Worm (Caenorhabditis elegans): Measurements from ENCODE around the gene ZK673.11.

The ZK673.11 gene

DNA sequence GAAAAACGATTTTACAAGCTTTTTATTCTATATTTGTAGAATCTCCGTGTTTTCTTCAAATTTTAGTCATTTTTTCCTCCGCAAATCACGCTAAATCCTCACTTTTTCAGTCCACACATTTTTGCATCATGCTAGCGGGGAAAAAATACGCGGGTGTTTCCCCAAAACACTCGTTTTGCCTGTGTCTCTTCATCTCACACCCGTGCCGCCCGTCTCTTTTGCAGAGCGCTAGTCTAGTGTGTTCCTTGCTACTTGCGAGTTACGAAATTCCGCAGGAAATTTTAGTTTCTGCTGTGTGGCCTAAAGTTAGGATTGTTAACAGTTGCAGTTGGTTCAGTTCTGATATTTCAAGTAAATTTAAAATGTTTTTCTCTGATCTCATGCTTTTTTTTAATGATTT, 11.3 kb upstream of the ZK673.11 start (continued):
- TF ChIP-seq attf-4 (tag; optimal IDR thresholded peaks at IDR 0.05): no peak
- no peak for TF ChIP-seq dmd-8 (GFP tag; IDR thresholded peaks at IDR 0.05)
- peak; percentile 49 for TF ChIP-seq hlh-30 (tag; optimal IDR thresholded peaks at IDR 0.05; ENCODE audit: insufficient read depth)
- no peak for TF ChIP-seq zfp-3 (GFP tag; conservative IDR thresholded peaks at IDR 0.05)
- TF ChIP-seq mdl-1 (tag; optimal IDR thresholded peaks at IDR 0.05): peak; percentile 51 to 67
- TF ChIP-seq egl-27 (tag; optimal IDR thresholded peaks at IDR 0.05): no peak
- TF ChIP-seq daf-16 (GFP tag; optimal IDR thresholded peaks at IDR 0.05): no peak
- TF ChIP-seq daf-16 (tag; optimal IDR thresholded peaks at IDR 0.05): peak; percentile 27
- TF ChIP-seq lir-3 (tag; optimal IDR thresholded peaks at IDR 0.05): no peak
- no peak for TF ChIP-seq fos-1 (tag; optimal IDR thresholded peaks at IDR 0.05)
- TF ChIP-seq D1046.2 (GFP tag; IDR thresholded peaks at IDR 0.05): no peak
- TF ChIP-seq hlh-11 (tag; optimal IDR thresholded peaks at IDR 0.05): peak; percentile 28
- TF ChIP-seq Y105C5A.15 (GFP tag; IDR thresholded peaks at IDR 0.05): no peak
- TF ChIP-seq ces-1 (GFP tag; optimal IDR thresholded peaks at IDR 0.05): no peak
- peak; percentile 44 for TF ChIP-seq mes-2 (tag; optimal IDR thresholded peaks at IDR 0.05; ENCODE audit: poor library complexity, severe bottlenecking)
- TF ChIP-seq zag-1 (tag; optimal IDR thresholded peaks at IDR 0.05): no peak
- no peak for TF ChIP-seq aly-2 (tag; optimal IDR thresholded peaks at IDR 0.05)
- TF ChIP-seq dmd-6 (GFP tag; IDR thresholded peaks at IDR 0.05): peak; percentile 38; the same call in 1 of the 2 replicates
- no peak for TF ChIP-seq Y48G9A.11 (GFP tag; IDR thresholded peaks at IDR 0.05)
- TF ChIP-seq dpl-1 (GFP tag; optimal IDR thresholded peaks at IDR 0.05): peak; percentile 17
- TF ChIP-seq nhr-11 (tag; optimal IDR thresholded peaks at IDR 0.05): peak; percentile 75
- no peak for TF ChIP-seq F44E2.7 (GFP tag; IDR thresholded peaks at IDR 0.05)
- TF ChIP-seq nhr-41 (GFP tag; IDR thresholded peaks at IDR 0.05): no peak
- peak; percentile 3 for TF ChIP-seq mep-1 (tag; optimal IDR thresholded peaks at IDR 0.05)
- peak; percentile 52; the same call in 1 of the 2 replicates for TF ChIP-seq tra-1 (GFP tag; IDR thresholded peaks at IDR 0.05)
- peak; percentile 66 for TF ChIP-seq mxl-3 (GFP tag; optimal IDR thresholded peaks at IDR 0.05)
- TF ChIP-seq nhr-76 (tag; optimal IDR thresholded peaks at IDR 0.05): no peak

DNA sequence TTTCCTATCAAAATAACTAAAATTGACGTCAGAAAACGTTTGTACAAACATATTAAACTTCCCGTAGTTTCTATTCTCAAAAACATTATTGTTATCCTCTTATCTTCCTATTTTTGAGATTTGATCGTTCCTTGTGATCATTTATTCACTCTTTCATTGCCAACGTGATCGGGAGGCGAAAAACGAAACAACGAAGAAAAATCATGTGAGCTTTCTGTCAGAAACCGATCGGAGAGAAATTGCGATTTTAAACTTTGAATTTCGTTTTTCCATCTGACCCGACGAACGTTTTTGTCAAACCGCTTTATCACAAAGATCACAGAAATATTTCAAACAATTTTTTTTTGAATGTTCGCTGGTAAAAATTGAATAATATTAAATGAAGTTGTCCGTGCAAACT, 10.8 kb upstream of the ZK673.11 start:
- TF ChIP-seq snpc-4 (tag; optimal IDR thresholded peaks at IDR 0.05): no peak
- TF ChIP-seq lim-7 (GFP tag; IDR thresholded peaks at IDR 0.05): no peak
- TF ChIP-seq fos-1 (tag; optimal IDR thresholded peaks at IDR 0.05): no peak
- no peak for TF ChIP-seq ztf-11 (tag; optimal IDR thresholded peaks at IDR 0.05)
- no peak for TF ChIP-seq lin-29 (GFP tag; IDR thresholded peaks at IDR 0.05)
- no peak for TF ChIP-seq tra-1 (GFP tag; IDR thresholded peaks at IDR 0.05)
- no peak for TF ChIP-seq F37D6.2 (tag; optimal IDR thresholded peaks at IDR 0.05)
- no peak for TF ChIP-seq mxl-2 (GFP tag; conservative IDR thresholded peaks at IDR 0.05)
- TF ChIP-seq T26A8.4 (GFP tag; IDR thresholded peaks at IDR 0.05): no peak
- TF ChIP-seq unc-39 (tag; optimal IDR thresholded peaks at IDR 0.05): no peak
- peak in 1 of 2 experiments; percentile 29 for TF ChIP-seq lsy-2 (tag; optimal IDR thresholded peaks at IDR 0.05)
- TF ChIP-seq gei-8 (GFP tag; optimal IDR thresholded peaks at IDR 0.05): no peak
- TF ChIP-seq madf-9 (GFP tag; conservative IDR thresholded peaks at IDR 0.05): no peak
- TF ChIP-seq nhr-25 (tag; optimal IDR thresholded peaks at IDR 0.05; ENCODE audit: borderline replicate concordance, insufficient read depth): no peak
- TF ChIP-seq jun-1 (tag; optimal IDR thresholded peaks at IDR 0.05): no peak
- no peak for TF ChIP-seq skn-1 (tag; optimal IDR thresholded peaks at IDR 0.05)
- TF ChIP-seq hlh-11 (tag; optimal IDR thresholded peaks at IDR 0.05): peak; percentile 86
- TF ChIP-seq mdt-29 (GFP tag; IDR thresholded peaks at IDR 0.05): peak; percentile 77
- TF ChIP-seq daf-19 (GFP tag; conservative IDR thresholded peaks at IDR 0.05): no peak
- no peak for TF ChIP-seq aly-2 (tag; optimal IDR thresholded peaks at IDR 0.05)
- no peak for TF ChIP-seq snpc-1.2 (GFP tag; IDR thresholded peaks at IDR 0.05)
- TF ChIP-seq cey-2 (tag; optimal IDR thresholded peaks at IDR 0.05; ENCODE audit: borderline replicate concordance, insufficient read depth): no peak
- TF ChIP-seq ceh-62 (tag; optimal IDR thresholded peaks at IDR 0.05): no peak
- TF ChIP-seq Y5F2A.4 (GFP tag; optimal IDR thresholded peaks at IDR 0.05): no peak
- no peak for TF ChIP-seq mes-2 (tag; optimal IDR thresholded peaks at IDR 0.05; ENCODE audit: poor library complexity, severe bottlenecking)
- no peak for TF ChIP-seq lin-39 (tag; optimal IDR thresholded peaks at IDR 0.05)
- TF ChIP-seq daf-12 (tag; optimal IDR thresholded peaks at IDR 0.05): no peak
- no peak for TF ChIP-seq nhr-10 (tag; optimal IDR thresholded peaks at IDR 0.05)
- TF ChIP-seq spr-1 (tag; optimal IDR thresholded peaks at IDR 0.05): no peak
- peak; percentile 21 for TF ChIP-seq mxl-3 (GFP tag; optimal IDR thresholded peaks at IDR 0.05)
- TF ChIP-seq dmd-9 (GFP tag; IDR thresholded peaks at IDR 0.05): no peak
